Fruit fly (Drosophila melanogaster) Kc167 (cell line): ENCODE measurements around the gene CG4709.

ENCODE experiments used
- Myc ChIP-seq: fragments of >200 bp; optimal IDR thresholded peaks from 2 replicates; lab custom pipeline; 2017; ENCODE audit warnings: missing external identifiers
- Sin3A ChIP-seq: fragments of >200 bp; optimal IDR thresholded peaks from 2 replicates; lab custom pipeline; 2018; ENCODE audit warnings: missing external identifiers
- h ChIP-seq: fragments of >200 bp; optimal IDR thresholded peaks from 3 replicates; lab custom pipeline; 2018; ENCODE audit warnings: missing external identifiers
- insv ChIP-seq: fragments of >200 bp; optimal IDR thresholded peaks from 3 replicates; lab custom pipeline; 2018; ENCODE audit warnings: missing external identifiers
- psq ChIP-seq: fragments of >200 bp; optimal IDR thresholded peaks from 2 replicates; lab custom pipeline; 2017; ENCODE audit warnings: missing external identifiers

DNA sequence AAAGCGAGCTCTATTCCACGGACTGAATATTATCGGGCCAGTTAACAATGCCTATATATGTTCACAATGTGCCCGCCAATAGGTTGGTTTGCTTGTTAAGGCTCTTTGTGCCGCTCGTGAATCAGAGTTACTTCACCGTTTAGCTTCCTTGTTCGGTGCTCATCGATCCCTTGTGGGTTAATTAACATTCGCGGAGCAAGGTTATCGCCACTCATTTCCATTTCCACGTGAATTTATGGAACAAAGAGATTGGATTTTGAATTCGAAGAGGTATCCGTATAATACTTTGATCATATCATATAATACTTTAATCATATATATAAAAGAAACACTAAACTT, 5.6 kb upstream of the CG4709 start:
- TF ChIP-seq insv (no peak), Sin3A (lab: Kevin White, UChicago) (no peak), Myc (no peak), psq (lab: Kevin White, UChicago) (no peak), h (lab: Kevin White, UChicago) (no peak)
